Worm (Caenorhabditis elegans): ENCODE data around the gene F57G12.1.

The F57G12.1 gene

ce11 chrX:12197367-12197766 is 25.9 kb upstream of the F57G12.1 start (continued):
- TF ChIP-seq F33H1.4 (GFP tag; IDR thresholded peaks at IDR 0.05) (no peak), nhr-90 (tag; optimal IDR thresholded peaks at IDR 0.05) (no peak), hmg-1.2 (GFP tag; IDR thresholded peaks at IDR 0.05) (no peak), pha-4 (tag; optimal IDR thresholded peaks at IDR 0.05) (peak; percentile 7), egl-18 (GFP tag; IDR thresholded peaks at IDR 0.05) (no peak), nhr-120 (GFP tag; IDR thresholded peaks at IDR 0.05) (no peak), F10E7.11 (tag; optimal IDR thresholded peaks at IDR 0.05) (no peak), ZK185.1 (tag; optimal IDR thresholded peaks at IDR 0.05; ENCODE audit: poor library complexity, severe bottlenecking) (no peak), Y95B8A.8 (GFP tag; IDR thresholded peaks at IDR 0.05) (no peak), ztf-28 (GFP tag; IDR thresholded peaks at IDR 0.05) (no peak), atf-7 (tag; optimal IDR thresholded peaks at IDR 0.05) (peak; percentile 9), F37B4.10 (GFP tag; IDR thresholded peaks at IDR 0.05) (no peak), let-607 (tag; optimal IDR thresholded peaks at IDR 0.05) (peak in 1 of 2 experiments; percentile 10), rec-8 (tag; optimal IDR thresholded peaks at IDR 0.05) (no peak), unc-62 (GFP tag; optimal IDR thresholded peaks at IDR 0.05) (peak; percentile 88), mel-28 (tag; optimal IDR thresholded peaks at IDR 0.05; ENCODE audit: borderline replicate concordance) (no peak), hmg-20 (GFP tag; IDR thresholded peaks at IDR 0.05) (no peak), madf-10 (tag; optimal IDR thresholded peaks at IDR 0.05) (no peak), repo-1 (tag; optimal IDR thresholded peaks at IDR 0.05) (no peak), sdz-38 (tag; optimal IDR thresholded peaks at IDR 0.05) (no peak)

ce11 chrX:12188280-12189071 is 17.0 kb upstream of the F57G12.1 start:
- TF ChIP-seq somi-1 (GFP tag; optimal IDR thresholded peaks at IDR 0.05), result no peak
- peak; percentile 41 for TF ChIP-seq nhr-80 (tag; optimal IDR thresholded peaks at IDR 0.05)

- TF ChIP-seq snpc-3.4 (tag; optimal IDR thresholded peaks at IDR 0.05), result no peak
- no peak for TF ChIP-seq nhr-179 (tag; optimal IDR thresholded peaks at IDR 0.05)
- TF ChIP-seq egrh-3 (GFP tag; IDR thresholded peaks at IDR 0.05), result no peak
- no peak for TF ChIP-seq cebp-2 (GFP tag; IDR thresholded peaks at IDR 0.05)
- no peak for TF ChIP-seq chd-7 (tag; optimal IDR thresholded peaks at IDR 0.05)
- no peak for TF ChIP-seq lin-40 (tag; optimal IDR thresholded peaks at IDR 0.05)
- no peak for TF ChIP-seq lir-1 (GFP tag; conservative IDR thresholded peaks at IDR 0.05)
- no peak for TF ChIP-seq unc-62 (GFP tag; optimal IDR thresholded peaks at IDR 0.05)
- TF ChIP-seq ceh-27 (GFP tag; optimal IDR thresholded peaks at IDR 0.05), result no peak
- no peak for TF ChIP-seq F52B5.7 (tag; optimal IDR thresholded peaks at IDR 0.05)
- no peak for TF ChIP-seq ceh-58 (GFP tag; IDR thresholded peaks at IDR 0.05)
- no peak for TF ChIP-seq attf-6 (GFP tag; IDR thresholded peaks at IDR 0.05)
- TF ChIP-seq nfya-2 (GFP tag; IDR thresholded peaks at IDR 0.05), result no peak
- TF ChIP-seq madf-10 (tag; optimal IDR thresholded peaks at IDR 0.05), result no peak
Measured at ce11 chrX:12186592-12186991, 15.1 kb upstream of the F57G12.1 start.
